Worm (Caenorhabditis elegans): ENCODE data around the gene drl-1.

Gene drl-1

DNA sequence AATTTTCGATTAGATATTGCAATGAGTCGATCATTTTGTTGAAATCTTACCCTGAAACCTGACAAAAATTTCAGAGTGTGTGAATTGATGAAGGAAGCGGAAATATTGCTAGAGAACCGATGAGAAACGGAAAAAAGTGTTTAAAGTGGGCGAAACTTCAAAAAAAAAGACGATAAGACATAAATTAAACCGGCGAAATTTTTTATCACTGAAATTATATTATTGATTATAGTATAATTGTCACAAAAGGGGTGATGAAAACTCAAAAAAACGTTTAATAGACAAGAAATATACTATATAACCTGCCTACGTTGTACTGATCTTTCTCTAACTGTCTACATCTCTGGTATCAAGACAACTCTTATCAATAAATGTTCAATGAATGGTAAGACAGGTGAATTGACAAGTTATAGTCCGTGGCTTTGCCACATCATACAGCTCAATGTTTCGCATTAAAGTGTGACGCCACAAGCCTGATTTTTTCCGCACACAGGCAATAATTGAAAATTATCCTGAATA is 12.3 kb downstream of the drl-1 start, which contains the start of gene pxmp-4:
Gene pxmp-4, minus strand, starts transcription at position 51 of the 519 bp plus-strand sequence.
- TF ChIP-seq fkh-10 (GFP tag; optimal IDR thresholded peaks at IDR 0.05), result no peak
- no peak for TF ChIP-seq sox-2 (GFP tag; IDR thresholded peaks at IDR 0.05)
- no peak for TF ChIP-seq sox-4 (tag; optimal IDR thresholded peaks at IDR 0.05)
- TF ChIP-seq C38D4.7 (GFP tag; optimal IDR thresholded peaks at IDR 0.05), result no peak
- TF ChIP-seq ceh-14 (tag; optimal IDR thresholded peaks at IDR 0.05), result no peak
- no peak for TF ChIP-seq gmeb-2 (tag; optimal IDR thresholded peaks at IDR 0.05)
- TF ChIP-seq pax-1 (tag; optimal IDR thresholded peaks at IDR 0.05), result no peak
- TF ChIP-seq ceh-48 (tag; optimal IDR thresholded peaks at IDR 0.05), result no peak
- no peak for TF ChIP-seq dmd-4 (tag; optimal IDR thresholded peaks at IDR 0.05; ENCODE audit: borderline replicate concordance)
- TF ChIP-seq ttx-3 (tag; optimal IDR thresholded peaks at IDR 0.05), result no peak
- no peak for TF ChIP-seq tbx-2 (tag; optimal IDR thresholded peaks at IDR 0.05)
- TF ChIP-seq hlh-30 (tag; optimal IDR thresholded peaks at IDR 0.05; ENCODE audit: insufficient read depth), result no peak
- TF ChIP-seq K09A11.1 (tag; optimal IDR thresholded peaks at IDR 0.05; ENCODE audit: insufficient read depth), result no peak
- no peak for TF ChIP-seq dve-1 (tag; optimal IDR thresholded peaks at IDR 0.05)

DNA sequence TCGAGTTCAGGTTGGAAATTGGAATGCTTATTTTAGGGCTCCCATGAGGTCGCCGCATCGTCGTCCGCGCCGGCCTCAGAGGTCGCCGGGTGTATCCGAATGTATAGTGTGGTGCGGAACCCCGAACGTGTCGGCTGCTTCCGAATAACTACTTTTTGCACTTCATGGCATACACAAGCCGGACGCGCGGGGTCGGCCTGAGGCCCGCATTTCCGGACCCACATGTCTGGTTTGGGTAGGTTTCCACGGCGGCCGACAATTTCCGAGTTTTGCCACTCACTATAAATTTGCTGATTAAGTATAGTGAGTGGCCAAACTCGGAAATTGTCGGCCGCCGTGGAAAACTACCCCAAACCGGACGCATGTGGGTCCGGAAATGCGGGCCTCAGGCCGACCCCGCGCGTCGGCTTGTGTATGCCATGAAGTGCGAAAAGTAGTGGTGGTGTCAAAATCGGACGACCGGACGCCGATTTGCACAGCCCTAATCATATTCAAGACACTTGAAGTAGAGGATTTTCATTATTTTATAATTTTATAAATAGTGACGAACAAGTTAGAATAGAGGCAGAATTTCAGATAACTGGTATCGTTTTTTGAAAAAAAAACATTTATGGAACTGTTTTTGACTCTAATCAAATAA is 13.5 kb downstream of the drl-1 start:
- TF ChIP-seq ztf-16 (tag; optimal IDR thresholded peaks at IDR 0.05), result no peak
- no peak for TF ChIP-seq ceh-6 (GFP tag; optimal IDR thresholded peaks at IDR 0.05)
- no peak for TF ChIP-seq tbx-2 (tag; optimal IDR thresholded peaks at IDR 0.05)
- TF ChIP-seq pha-2 (tag; optimal IDR thresholded peaks at IDR 0.05), result no peak

DNA sequence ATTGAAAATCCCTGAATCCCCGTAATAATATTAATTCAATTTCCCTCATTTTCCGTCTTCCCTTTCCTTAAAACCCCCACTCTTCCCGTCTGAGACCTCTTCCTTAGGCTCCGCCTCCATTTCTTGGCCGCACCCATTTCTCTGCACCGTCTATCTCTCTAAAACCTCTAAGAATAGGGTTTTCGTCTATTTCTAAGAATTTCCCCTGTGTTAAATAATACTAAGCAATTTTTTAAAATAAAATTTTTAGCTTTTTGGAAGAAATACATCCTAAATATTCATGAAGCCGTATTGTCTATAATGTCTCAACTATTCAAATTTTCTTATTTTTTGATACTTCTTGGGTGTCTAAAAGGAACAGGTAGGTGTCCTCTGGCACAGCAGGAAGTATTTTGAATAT is 14.6 kb downstream of the drl-1 start, which contains the start of gene cdh-8:
Gene cdh-8, plus strand, starts transcription at position 301 of the 400 bp plus-strand sequence.
- TF ChIP-seq syd-9 (tag; optimal IDR thresholded peaks at IDR 0.05), result no peak
- TF ChIP-seq unc-42 (tag; optimal IDR thresholded peaks at IDR 0.05), result peak; percentile 18

DNA sequence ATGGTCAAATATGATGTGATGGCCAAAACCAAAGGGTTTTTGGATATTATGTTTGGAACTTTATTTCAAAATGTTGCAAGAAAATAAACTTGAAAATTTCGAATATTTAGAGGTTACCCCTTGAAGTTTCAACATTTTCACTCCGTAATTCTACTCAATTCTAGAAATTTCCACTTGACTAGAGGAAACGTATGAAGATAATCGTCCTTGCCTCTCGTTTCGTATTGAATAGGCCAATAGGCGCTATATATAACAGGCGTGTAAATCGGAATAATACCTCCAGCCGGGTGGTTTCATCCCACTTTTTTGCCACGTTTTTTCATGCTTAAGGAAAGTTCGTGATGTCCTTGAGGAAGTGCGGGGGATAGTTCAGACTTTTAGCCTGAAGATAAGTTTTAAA is 18.4 kb downstream of the drl-1 start:
- TF ChIP-seq F13H6.1 (tag; optimal IDR thresholded peaks at IDR 0.05), result no peak
- no peak for TF ChIP-seq ets-4 (tag; optimal IDR thresholded peaks at IDR 0.05)
- TF ChIP-seq pqm-1 (tag; optimal IDR thresholded peaks at IDR 0.05), result no peak
- no peak for TF ChIP-seq ceh-34 (tag; optimal IDR thresholded peaks at IDR 0.05)
- no peak for TF ChIP-seq ceh-48 (tag; optimal IDR thresholded peaks at IDR 0.05)
- no peak for TF ChIP-seq ceh-9 (tag; optimal IDR thresholded peaks at IDR 0.05)
- TF ChIP-seq Y22D7AL.16 (tag; optimal IDR thresholded peaks at IDR 0.05), result no peak
- TF ChIP-seq pha-2 (tag; optimal IDR thresholded peaks at IDR 0.05), result no peak
- no peak for TF ChIP-seq K09A11.1 (tag; optimal IDR thresholded peaks at IDR 0.05; ENCODE audit: insufficient read depth)
- TF ChIP-seq ceh-18 (tag; optimal IDR thresholded peaks at IDR 0.05), result no peak
- no peak for TF ChIP-seq ahr-1 (tag; optimal IDR thresholded peaks at IDR 0.05)
- no peak for TF ChIP-seq nhr-232 (tag; optimal IDR thresholded peaks at IDR 0.05)
- no peak for TF ChIP-seq mec-3 (tag; optimal IDR thresholded peaks at IDR 0.05; ENCODE audit: borderline replicate concordance)
- TF ChIP-seq pros-1 (tag; optimal IDR thresholded peaks at IDR 0.05), result no peak
- TF ChIP-seq che-1 (tag; optimal IDR thresholded peaks at IDR 0.05), result no peak
- TF ChIP-seq madf-2 (tag; optimal IDR thresholded peaks at IDR 0.05), result no peak
- TF ChIP-seq gmeb-2 (tag; optimal IDR thresholded peaks at IDR 0.05), result no peak
- TF ChIP-seq fkh-10 (GFP tag; optimal IDR thresholded peaks at IDR 0.05), result no peak
- no peak for TF ChIP-seq eyg-1 (tag; optimal IDR thresholded peaks at IDR 0.05)

DNA sequence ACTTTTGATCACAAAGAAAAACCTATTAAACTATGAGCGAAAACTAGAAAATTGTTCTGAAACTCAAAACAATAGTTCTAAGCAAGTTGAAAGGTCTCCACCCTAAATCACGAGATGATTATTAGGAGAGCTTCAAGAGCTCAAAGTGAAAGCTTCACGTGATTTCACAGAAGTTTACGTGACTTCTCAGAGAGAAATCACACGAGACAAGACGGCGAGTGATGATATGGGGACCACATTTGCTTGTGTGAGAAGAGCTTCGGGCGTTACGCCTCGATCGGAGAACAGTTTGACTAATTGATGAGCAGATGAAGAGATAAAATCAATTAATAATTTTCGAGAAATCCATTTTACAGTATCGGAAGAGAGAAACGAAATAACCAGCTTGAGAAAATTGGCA is 40.1 kb downstream of the drl-1 start:
- TF ChIP-seq hlh-30 (tag; optimal IDR thresholded peaks at IDR 0.05; ENCODE audit: insufficient read depth) (peak; percentile 28), ceh-22 (tag; optimal IDR thresholded peaks at IDR 0.05) (no peak), unc-55 (GFP tag; optimal IDR thresholded peaks at IDR 0.05) (peak; percentile 11), ceh-18 (tag; optimal IDR thresholded peaks at IDR 0.05) (peak; percentile 16)
